Worm (Caenorhabditis elegans) whole organism, L4 larva: ENCODE results near the gene K09F6.7.
"Not testable (repeated sequence)": the region's sequence is repeated elsewhere in the genome, so short reads cannot be mapped to it uniquely, and the experiment has no call there.

Experiments
- D1046.2 ChIP-seq: fragments of 200-800 bp; sonication (Bioruptor generic); IDR thresholded peaks from 2 replicates; pipeline ENCODE4 v1.3.6; 2022; ENCODE audit warnings: missing genetic modification characterization, missing compliant biosample characterization
- ZK337.2 ChIP-seq: fragments of 200-800 bp; sonication (Bioruptor generic); IDR thresholded peaks from 2 replicates; pipeline ENCODE4 v1.3.6; 2022; ENCODE audit warnings: missing genetic modification reagents, missing genetic modification characterization, missing compliant biosample characterization
- aha-1 ChIP-seq: fragments of 150-350 bp; peaks from one replicate; lab custom pipeline; 2014; ENCODE audit warnings: missing biosample characterization, missing genetic modification characterization
- arid-1 ChIP-seq: fragments of 200-800 bp; sonication (Bioruptor generic); conservative IDR thresholded peaks from 2 replicates; pipeline ENCODE4 v1.3.6; 2022; ENCODE audit warnings: missing genetic modification reagents, missing genetic modification characterization, missing compliant biosample characterization
- ceh-28 ChIP-seq: fragments of 150-350 bp; optimal IDR thresholded peaks from 2 replicates; lab custom pipeline; 2014; ENCODE audit warnings: missing biosample characterization, missing genetic modification reagents, missing genetic modification characterization
- ceh-32 ChIP-seq: sonication (generic microtip); optimal IDR thresholded peaks from 2 replicates; lab custom pipeline; 2016; ENCODE audit warnings: mild to moderate bottlenecking, missing genetic modification characterization, missing compliant biosample characterization; ENCODE audit not compliant: poor library complexity
- dmd-8 ChIP-seq: fragments of 200-800 bp; sonication (Bioruptor generic); IDR thresholded peaks from 2 replicates; pipeline ENCODE4 v1.3.6; 2022; ENCODE audit warnings: missing genetic modification characterization, missing compliant biosample characterization
- duxl-1 ChIP-seq: sonication (generic microtip); optimal IDR thresholded peaks from 2 replicates; lab custom pipeline; 2016; ENCODE audit warnings: mild to moderate bottlenecking, missing genetic modification characterization, moderate library complexity, missing compliant biosample characterization; ENCODE audit not compliant: poor library complexity
- egl-27 ChIP-seq: sonication (generic microtip); optimal IDR thresholded peaks from 3 replicates; lab custom pipeline; 2017; ENCODE audit warnings: missing biosample characterization, missing genetic modification reagents, missing genetic modification characterization
- egl-43 ChIP-seq: fragments of 200-800 bp; sonication (Bioruptor generic); IDR thresholded peaks from 2 replicates; pipeline ENCODE4 v1.3.6; 2022; ENCODE audit warnings: missing genetic modification reagents, missing genetic modification characterization, missing compliant biosample characterization
- gei-8 ChIP-seq: fragments of 200-800 bp; sonication (Bioruptor generic); optimal IDR thresholded peaks from 2 replicates; lab custom pipeline; 2018; ENCODE audit warnings: mild to moderate bottlenecking, missing genetic modification characterization, missing compliant biosample characterization
- lim-7 ChIP-seq: fragments of 200-800 bp; sonication (Bioruptor generic); IDR thresholded peaks from 2 replicates; pipeline ENCODE4 v1.3.6; 2022; ENCODE audit warnings: missing genetic modification characterization, missing compliant biosample characterization
- lin-15B ChIP-seq: fragments of 150-350 bp; sonication (generic microtip); optimal IDR thresholded peaks from 3 replicates; lab custom pipeline; 2014; ENCODE audit warnings: missing biosample characterization, missing genetic modification characterization
- lin-38 ChIP-seq: fragments of 200-800 bp; sonication (Bioruptor generic); IDR thresholded peaks from 2 replicates; pipeline ENCODE4 v1.3.6; 2022; ENCODE audit warnings: missing genetic modification reagents, missing genetic modification characterization, missing compliant biosample characterization
- nhr-111 ChIP-seq: fragments of 200-800 bp; sonication (Bioruptor generic); optimal IDR thresholded peaks from 2 replicates; lab custom pipeline; 2018; ENCODE audit warnings: mild to moderate bottlenecking, missing genetic modification characterization, missing compliant biosample characterization
- nhr-28 ChIP-seq: fragments of 150-350 bp; optimal IDR thresholded peaks from 2 replicates; lab custom pipeline; 2014; ENCODE audit warnings: missing biosample characterization, missing genetic modification characterization
- nhr-41 ChIP-seq: fragments of 200-800 bp; sonication (Bioruptor generic); IDR thresholded peaks from 2 replicates; pipeline ENCODE4 v1.3.6; 2022; ENCODE audit warnings: missing genetic modification reagents, missing genetic modification characterization, missing compliant biosample characterization
- pqm-1 ChIP-seq: sonication (generic microtip); optimal IDR thresholded peaks from 2 replicates; lab custom pipeline; 2017; ENCODE audit warnings: missing biosample characterization, missing genetic modification characterization
- set-16 ChIP-seq: fragments of 200-800 bp; sonication (Bioruptor generic); IDR thresholded peaks from 2 replicates; pipeline ENCODE4 v1.3.6; 2022; ENCODE audit warnings: missing genetic modification reagents, missing genetic modification characterization, missing compliant biosample characterization
- snpc-1.2 ChIP-seq: fragments of 200-800 bp; sonication (Bioruptor generic); IDR thresholded peaks from 2 replicates; pipeline ENCODE4 v1.3.6; 2022; ENCODE audit warnings: missing genetic modification reagents, missing genetic modification characterization, missing compliant biosample characterization
- unc-130 ChIP-seq: sonication (generic microtip); optimal IDR thresholded peaks from 2 replicates; lab custom pipeline; 2016; ENCODE audit warnings: missing genetic modification reagents, missing genetic modification characterization, missing compliant biosample characterization
- unc-62 ChIP-seq, 3 experiments: fragments of 150-350 bp in 1 of 3; sonication (generic microtip); optimal IDR thresholded peaks in 2 of 3; peaks in 1 of 3; 1 replicate in 1 of 3; 2 replicates in 2 of 3; lab custom pipeline; 2014 to 2017; ENCODE audit warnings: missing biosample characterization in 3 of 3, missing genetic modification characterization in 3 of 3, missing genetic modification reagents in 3 of 3, missing genotype in 1 of 3
- zag-1 ChIP-seq: fragments of 150-350 bp; optimal IDR thresholded peaks from 2 replicates; lab custom pipeline; 2014; ENCODE audit warnings: missing biosample characterization, missing genetic modification characterization
- zfp-2 ChIP-seq: sonication (generic microtip); optimal IDR thresholded peaks from 2 replicates; lab custom pipeline; 2016; ENCODE audit warnings: mild to moderate bottlenecking, missing genetic modification characterization, missing compliant biosample characterization
- zip-11 ChIP-seq: fragments of 200-800 bp; sonication (Bioruptor generic); IDR thresholded peaks from 2 replicates; pipeline ENCODE4 v1.3.6; 2022; ENCODE audit warnings: missing genetic modification characterization, missing compliant biosample characterization
- zip-2 ChIP-seq: fragments of 150-350 bp; optimal IDR thresholded peaks from 2 replicates; lab custom pipeline; 2014; ENCODE audit warnings: missing biosample characterization, missing genetic modification characterization

The K09F6.7 gene

ce11 chrII:2273750-2274149 lies 18.2 kb downstream of the K09F6.7 start:
- TF ChIP-seq nhr-28 (tag; lab: Kevin White, UChicago) (no peak), ZK337.2 (GFP tag; lab: Robert Waterston, UW) (0 out of 2 replicates have a peak, but pooled peaks have one; percentile 35), ceh-32 (tag; lab: Kevin White, UChicago) (no peak), egl-43 (0 out of 2 replicates have a peak, but pooled peaks have one; percentile 50), snpc-1.2 (no peak), set-16 (GFP tag; lab: Robert Waterston, UW) (peak; percentile 86), gei-8 (no peak), aha-1 (tag; lab: Kevin White, UChicago) (peak; percentile 28)
- TF ChIP-seq, all 104 proteins: peak for 4

- TF ChIP-seq unc-130 (GFP tag; lab: Kevin White, UChicago); ceh-32 (tag; lab: Kevin White, UChicago); pqm-1 (tag; lab: Kevin White, UChicago): not testable (repeated sequence)
Measured at ce11 chrII:2254861-2255260, 37.1 kb downstream of the K09F6.7 start, which contains the start of gene K09F6.3. Gene K09F6.3 (plus strand): TSS chrII:2255161.

ce11 chrII:2253676-2254075 lies 38.3 kb downstream of the K09F6.7 start:
- peak; percentile 67 for TF ChIP-seq set-16 (GFP tag; lab: Robert Waterston, UW)
- TF ChIP-seq zag-1 (tag; lab: Kevin White, UChicago) = no peak
- no peak for TF ChIP-seq snpc-1.2
- no peak for TF ChIP-seq arid-1
- TF ChIP-seq zip-11 (GFP tag; lab: Robert Waterston, UW) = no peak
- TF ChIP-seq zip-2 (tag; lab: Kevin White, UChicago) = no peak
- TF ChIP-seq nhr-111 = no peak
- TF ChIP-seq lim-7 (GFP tag; lab: Robert Waterston, UW) = no peak
- no peak for TF ChIP-seq zfp-2 (tag; lab: Kevin White, UChicago)
- TF ChIP-seq D1046.2 (GFP tag; lab: Robert Waterston, UW) = 0 out of 2 replicates have a peak, but pooled peaks have one; percentile 27
- no peak for TF ChIP-seq ceh-28
- TF ChIP-seq lin-15B = no peak

ce11 chrII:2251617-2252016 lies 40.3 kb downstream of the K09F6.7 start:
- TF ChIP-seq zip-11 (GFP tag; lab: Robert Waterston, UW) = no peak
- peak; percentile 96 for TF ChIP-seq set-16 (GFP tag; lab: Robert Waterston, UW)

- TF ChIP-seq nhr-41 (GFP tag; lab: Robert Waterston, UW) (no peak), duxl-1 (tag; lab: Kevin White, UChicago) (no peak), lin-38 (GFP tag; lab: Robert Waterston, UW) (no peak), egl-27 (tag; lab: Kevin White, UChicago) (no peak), unc-62 (GFP tag; optimal IDR thresholded peaks at IDR 0.05 in 1 of 2; lab: Kevin White, UChicago) (no peak), unc-62 (tag; optimal IDR thresholded peaks at IDR 0.05; lab: Kevin White, UChicago) (no peak), zip-2 (tag; lab: Kevin White, UChicago) (no peak), zip-11 (GFP tag; lab: Robert Waterston, UW) (no peak), dmd-8 (no peak)
Measured at ce11 chrII:2243342-2243741, 48.6 kb downstream of the K09F6.7 start, which contains the start of gene F54A3.2. Gene F54A3.2 (plus strand): TSS chrII:2243642.
